Worm (Caenorhabditis elegans): ENCODE data around the gene F58F9.6.
"Not testable (repeated sequence)": the region's sequence is repeated elsewhere in the genome, so short reads cannot be mapped to it uniquely, and the experiment has no call there.

Gene F58F9.6

ce11 chrIV:6258967-6259366 is 21.6 kb upstream of the F58F9.6 start:
- 0 out of 2 replicates have a peak, but pooled peaks have one; percentile 52 for TF ChIP-seq madf-3 (GFP tag; IDR thresholded peaks at IDR 0.05)
- TF ChIP-seq ceh-58 (GFP tag; IDR thresholded peaks at IDR 0.05): no peak

ce11 chrIV:6254635-6255034 is 17.2 kb upstream of the F58F9.6 start, which contains the start of gene T13A10.64:
Gene T13A10.64, plus strand, starts transcription at chrIV:6254935.
- TF ChIP-seq tbx-9 (tag; optimal IDR thresholded peaks at IDR 0.05; ENCODE audit: borderline replicate concordance): no peak
- no peak for TF ChIP-seq sea-2 (GFP tag; IDR thresholded peaks at IDR 0.05)
- TF ChIP-seq bed-2 (GFP tag; IDR thresholded peaks at IDR 0.05): no peak

- TF ChIP-seq lsy-27 (tag; optimal IDR thresholded peaks at IDR 0.05; ENCODE audit: borderline replicate concordance, insufficient read depth); F39B2.1 (GFP tag; IDR thresholded peaks at IDR 0.05); unc-62 (GFP tag; optimal IDR thresholded peaks at IDR 0.05): not testable (repeated sequence)
These were observed 15.6 kb upstream of the F58F9.6 start, which contains the start of gene T13A10.2 for ce11 chrIV:6253000-6253399. Gene T13A10.2, plus strand, starts transcription at chrIV:6253300.

- TF ChIP-seq hlh-26 (GFP tag; conservative IDR thresholded peaks at IDR 0.05): no peak
- no peak for TF ChIP-seq D2030.7 (GFP tag; IDR thresholded peaks at IDR 0.05)
- TF ChIP-seq F33H1.4 (GFP tag; IDR thresholded peaks at IDR 0.05): no peak
- no peak for TF ChIP-seq sdz-38 (tag; optimal IDR thresholded peaks at IDR 0.05)
- TF ChIP-seq attf-3 (GFP tag; conservative IDR thresholded peaks at IDR 0.05): no peak
- no peak for TF ChIP-seq sea-2 (GFP tag; IDR thresholded peaks at IDR 0.05)
- TF ChIP-seq ztf-6 (GFP tag; IDR thresholded peaks at IDR 0.05): no peak
- TF ChIP-seq ZK185.1 (tag; optimal IDR thresholded peaks at IDR 0.05; ENCODE audit: poor library complexity, severe bottlenecking): no peak
These were observed 12.2 kb upstream of the F58F9.6 start, which contains the start of gene F58F9.1 for ce11 chrIV:6249591-6249990. Gene F58F9.1, plus strand, starts transcription at chrIV:6249841.

ce11 chrIV:6248486-6248885 is 11.1 kb upstream of the F58F9.6 start, which contains the start of gene acox-3:
Gene acox-3, minus strand, starts transcription at chrIV:6248492.
- no peak for TF ChIP-seq egrh-3 (GFP tag; IDR thresholded peaks at IDR 0.05)
- no peak for TF ChIP-seq lsl-1 (GFP tag; optimal IDR thresholded peaks at IDR 0.05)
- TF ChIP-seq nhr-80 (tag; optimal IDR thresholded peaks at IDR 0.05): peak; percentile 18

ce11 chrIV:6239993-6240392 is 2.6 kb upstream of the F58F9.6 start, which contains the start of gene F58F9.9:
Gene F58F9.9, plus strand, starts transcription at chrIV:6240293.
- TF ChIP-seq sea-2 (GFP tag; IDR thresholded peaks at IDR 0.05): no peak
- no peak for TF ChIP-seq ceh-40 (GFP tag; IDR thresholded peaks at IDR 0.05)
- no peak for TF ChIP-seq Y53G8AR.9 (GFP tag; conservative IDR thresholded peaks at IDR 0.05)
- no peak for TF ChIP-seq T07F8.4 (tag; optimal IDR thresholded peaks at IDR 0.05)
- no peak for TF ChIP-seq ets-4 (GFP tag; optimal IDR thresholded peaks at IDR 0.05)
- no peak for TF ChIP-seq lin-40 (tag; optimal IDR thresholded peaks at IDR 0.05)
- no peak for TF ChIP-seq pbrm-1 (GFP tag; IDR thresholded peaks at IDR 0.05)
- no peak for TF ChIP-seq ama-1 (optimal IDR thresholded peaks at IDR 0.05)
- TF ChIP-seq ama-1 (GFP tag; optimal IDR thresholded peaks at IDR 0.05): no peak
- TF ChIP-seq tbp1 (GFP tag; optimal IDR thresholded peaks at IDR 0.05): no peak
- no peak for TF ChIP-seq F57C9.4 (tag; optimal IDR thresholded peaks at IDR 0.05)
- TF ChIP-seq ccch-3 (GFP tag; optimal IDR thresholded peaks at IDR 0.05): no peak
- TF ChIP-seq pha-4 (tag; optimal IDR thresholded peaks at IDR 0.05): no peak
- no peak for TF ChIP-seq nfya-2 (GFP tag; IDR thresholded peaks at IDR 0.05)
- no peak for TF ChIP-seq F39B2.1 (GFP tag; IDR thresholded peaks at IDR 0.05)
- no peak for TF ChIP-seq attf-6 (GFP tag; IDR thresholded peaks at IDR 0.05)
- TF ChIP-seq repo-1 (tag; optimal IDR thresholded peaks at IDR 0.05): no peak
- TF ChIP-seq sdz-38 (tag; optimal IDR thresholded peaks at IDR 0.05): no peak
- no peak for TF ChIP-seq snpc-1.1 (tag; optimal IDR thresholded peaks at IDR 0.05; ENCODE audit: insufficient read depth)

Data from whole organism, young adult.